Fruit fly (Drosophila melanogaster): ENCODE measurements around the gene CG44869.

dm6 chr2L:15385340-15385739 is 32.8 kb downstream of the CG44869 start:
- TF ChIP-seq CG12768 (GFP tag; optimal IDR thresholded peaks at IDR 0.05) (no peak), CG7045 (GFP tag; optimal IDR thresholded peaks at IDR 0.05) (no peak), CG14711 (tag; optimal IDR thresholded peaks at IDR 0.05) (no peak), CG33017 (tag; optimal IDR thresholded peaks at IDR 0.05) (no peak), ovo (GFP tag; optimal IDR thresholded peaks at IDR 0.05) (no peak), CG7101 (tag; optimal IDR thresholded peaks at IDR 0.05) (no peak), cnc (optimal IDR thresholded peaks at IDR 0.05) (no peak), cic (GFP tag; optimal IDR thresholded peaks at IDR 0.05) (no peak)

Measured in whole organism, adult.